Fruit fly (Drosophila melanogaster) whole organism, embryonic: ENCODE data around the gene soti.

Experiments
- Atf-2 ChIP-seq: fragments of 200-800 bp; sonication (Bioruptor generic); optimal IDR thresholded peaks from 2 replicates; lab custom pipeline; 2016; ENCODE audit warnings: missing biosample characterization, missing genetic modification characterization
- Atf3 ChIP-seq: fragments of 200-800 bp; sonication (Bioruptor generic); optimal IDR thresholded peaks from 3 replicates; lab custom pipeline; 2016; ENCODE audit warnings: missing biosample characterization, missing genetic modification characterization
- CG10321 ChIP-seq: fragments of 200-800 bp; sonication (Bioruptor generic); IDR thresholded peaks from 2 replicates; pipeline ENCODE4 v1.3.6; 2022; ENCODE audit warnings: missing biosample characterization, missing genetic modification characterization
- CG10654 ChIP-seq: fragments of 200-800 bp; sonication (Bioruptor generic); optimal IDR thresholded peaks from 2 replicates; lab custom pipeline; 2016; ENCODE audit warnings: missing biosample characterization, missing genetic modification characterization
- CG11093 ChIP-seq: fragments of 200-800 bp; sonication (Bioruptor generic); IDR thresholded peaks from 3 replicates; pipeline ENCODE4 v1.3.6; 2022; ENCODE audit warnings: missing biosample characterization, missing genetic modification characterization
- CG12071 ChIP-seq: fragments of 200-800 bp; sonication (Bioruptor generic); optimal IDR thresholded peaks from 3 replicates; lab custom pipeline; 2018; ENCODE audit warnings: missing biosample characterization, mild to moderate bottlenecking, missing genetic modification characterization
- CG12391 ChIP-seq: fragments of 200-800 bp; sonication (Bioruptor generic); optimal IDR thresholded peaks from 3 replicates; lab custom pipeline; 2018; ENCODE audit warnings: missing biosample characterization, mild to moderate bottlenecking, missing genetic modification characterization, moderate library complexity
- CG13894 ChIP-seq: fragments of 200-800 bp; sonication (Bioruptor generic); optimal IDR thresholded peaks from 3 replicates; lab custom pipeline; 2018; ENCODE audit warnings: missing biosample characterization, mild to moderate bottlenecking, missing genetic modification characterization, moderate library complexity
- CG14014 ChIP-seq: fragments of 200-800 bp; sonication (Bioruptor generic); IDR thresholded peaks from 2 replicates; pipeline ENCODE4 v1.3.6; 2022; ENCODE audit warnings: missing biosample characterization, missing genetic modification characterization
- CG15073 ChIP-seq: fragments of 200-800 bp; sonication (Bioruptor generic); optimal IDR thresholded peaks from 2 replicates; lab custom pipeline; 2016; ENCODE audit warnings: missing biosample characterization, missing genetic modification characterization
- CG15269 ChIP-seq: fragments of 200-800 bp; sonication (Bioruptor generic); optimal IDR thresholded peaks from 2 replicates; lab custom pipeline; 2018; ENCODE audit warnings: missing biosample characterization, mild to moderate bottlenecking, missing genetic modification characterization, moderate library complexity
- CG16813 ChIP-seq: fragments of 200-800 bp; sonication (Bioruptor generic); IDR thresholded peaks from 3 replicates; pipeline ENCODE4 v1.3.6; 2022; ENCODE audit warnings: missing biosample characterization, missing genetic modification characterization; ENCODE audit not compliant: partially characterized antibody
- CG2199 ChIP-seq: fragments of 200-800 bp; sonication (Bioruptor generic); IDR thresholded peaks from 3 replicates; pipeline ENCODE4 v1.3.6; 2022; ENCODE audit warnings: missing biosample characterization, missing genetic modification characterization
- CG3281 ChIP-seq: fragments of 200-800 bp; sonication (Bioruptor generic); optimal IDR thresholded peaks from 3 replicates; lab custom pipeline; 2017; ENCODE audit warnings: missing biosample characterization, mild to moderate bottlenecking, missing genetic modification characterization
- CG3847 ChIP-seq: fragments of 200-800 bp; sonication (Bioruptor generic); IDR thresholded peaks from 2 replicates; pipeline ENCODE4 v1.3.6; 2022; ENCODE audit warnings: missing biosample characterization, missing genetic modification characterization
- CG6813 ChIP-seq: fragments of 200-800 bp; sonication (Bioruptor generic); optimal IDR thresholded peaks from 2 replicates; lab custom pipeline; 2017; ENCODE audit warnings: missing biosample characterization, missing genetic modification characterization, mild to moderate bottlenecking, moderate library complexity, missing genetic modification reagents
- CG7372 ChIP-seq: fragments of 200-800 bp; sonication (Bioruptor generic); IDR thresholded peaks from 2 replicates; pipeline ENCODE4 v1.3.6; 2022; ENCODE audit warnings: missing biosample characterization, missing genetic modification characterization
- CG7839 ChIP-seq: fragments of 200-800 bp; sonication (Bioruptor generic); optimal IDR thresholded peaks from 3 replicates; lab custom pipeline; 2018; ENCODE audit warnings: missing biosample characterization, mild to moderate bottlenecking, missing genetic modification characterization, moderate library complexity
- CG8478 ChIP-seq: fragments of >200 bp; optimal IDR thresholded peaks from 2 replicates; lab custom pipeline; 2018
- CG8765 ChIP-seq: fragments of 200-800 bp; sonication (Bioruptor generic); IDR thresholded peaks from 2 replicates; pipeline ENCODE4 v1.3.6; 2022; ENCODE audit warnings: missing biosample characterization, missing genetic modification characterization
- CTCF ChIP-seq: fragments of 200-800 bp; sonication (Bioruptor generic); optimal IDR thresholded peaks from 2 replicates; lab custom pipeline; 2017; ENCODE audit warnings: missing biosample characterization, mild to moderate bottlenecking, missing genetic modification characterization, moderate library complexity
- CrebB ChIP-seq: fragments of 200-800 bp; sonication (Bioruptor generic); optimal IDR thresholded peaks from 3 replicates; lab custom pipeline; 2018; ENCODE audit warnings: missing biosample characterization, mild to moderate bottlenecking, missing genetic modification characterization
- Deaf1 ChIP-seq: fragments of 200-800 bp; optimal IDR thresholded peaks from 3 replicates; lab custom pipeline; 2019; ENCODE audit warnings: missing biosample characterization, mild to moderate bottlenecking, missing genetic modification characterization, moderate library complexity
- Dek ChIP-seq: fragments of 200-800 bp; sonication (Bioruptor generic); optimal IDR thresholded peaks from 3 replicates; lab custom pipeline; 2019; ENCODE audit warnings: missing biosample characterization, mild to moderate bottlenecking, missing genetic modification characterization, moderate library complexity
- Ets97D ChIP-seq: fragments of 200-800 bp; sonication (Bioruptor generic); optimal IDR thresholded peaks from 3 replicates; lab custom pipeline; 2016; ENCODE audit warnings: missing biosample characterization, missing genetic modification characterization
- Hmx ChIP-seq: fragments of 200-800 bp; sonication (Bioruptor generic); optimal IDR thresholded peaks from 2 replicates; lab custom pipeline; 2016; ENCODE audit warnings: missing biosample characterization, missing genetic modification characterization
- Hsf ChIP-seq: fragments of 200-800 bp; sonication (Bioruptor generic); optimal IDR thresholded peaks from 3 replicates; lab custom pipeline; 2016; ENCODE audit warnings: missing biosample characterization, missing genetic modification characterization
- MTF-1 ChIP-seq: fragments of 200-800 bp; sonication (Bioruptor generic); optimal IDR thresholded peaks from 2 replicates; lab custom pipeline; 2018; ENCODE audit warnings: missing biosample characterization, mild to moderate bottlenecking, missing genetic modification characterization, borderline replicate concordance
- Med ChIP-seq: fragments of 200-800 bp; sonication (Bioruptor generic); peaks from one replicate; lab custom pipeline; 2016; ENCODE audit warnings: missing biosample characterization, missing genetic modification characterization, mild to moderate bottlenecking, inconsistent platforms, moderate library complexity
- Nf-YB ChIP-seq: fragments of 200-800 bp; sonication (Bioruptor generic); optimal IDR thresholded peaks from 3 replicates; lab custom pipeline; 2019; ENCODE audit warnings: missing biosample characterization, mild to moderate bottlenecking, missing genetic modification characterization, moderate library complexity
- Spps ChIP-seq: fragments of 200-800 bp; sonication (Bioruptor generic); optimal IDR thresholded peaks from 2 replicates; lab custom pipeline; 2018; ENCODE audit warnings: missing biosample characterization, mild to moderate bottlenecking, missing genetic modification characterization
- abd-A ChIP-seq: fragments of 200-800 bp; sonication (Bioruptor generic); optimal IDR thresholded peaks from 3 replicates; lab custom pipeline; 2019; ENCODE audit warnings: missing biosample characterization, mild to moderate bottlenecking, missing genetic modification characterization, moderate library complexity
- cato ChIP-seq: fragments of 200-800 bp; sonication (Bioruptor generic); optimal IDR thresholded peaks from 2 replicates; lab custom pipeline; 2016; ENCODE audit warnings: missing biosample characterization, missing genetic modification characterization, borderline replicate concordance
- chif ChIP-seq, 2 experiments: fragments of 200-800 bp; sonication (Bioruptor generic); optimal IDR thresholded peaks; 3 replicates each; lab custom pipeline; 2016; ENCODE audit warnings: missing biosample characterization in 2 of 2, missing genetic modification characterization in 2 of 2
- ci ChIP-seq: fragments of 200-800 bp; sonication (Bioruptor generic); IDR thresholded peaks from 3 replicates; pipeline ENCODE4 v1.3.6; 2022; ENCODE audit warnings: missing biosample characterization, missing genetic modification characterization
- dan ChIP-seq: fragments of 200-800 bp; sonication (Bioruptor generic); IDR thresholded peaks from 2 replicates; pipeline ENCODE4 v1.3.6; 2022; ENCODE audit warnings: missing biosample characterization, missing genetic modification characterization
- dimm ChIP-seq: fragments of 200-800 bp; sonication (Bioruptor generic); IDR thresholded peaks from 2 replicates; pipeline ENCODE4 v1.3.6; 2022; ENCODE audit warnings: missing biosample characterization, missing genetic modification characterization
- dmrt99B ChIP-seq: fragments of 200-800 bp; sonication (Bioruptor generic); optimal IDR thresholded peaks from 2 replicates; lab custom pipeline; 2018; ENCODE audit warnings: missing biosample characterization, mild to moderate bottlenecking, missing genetic modification characterization, moderate library complexity
- emc ChIP-seq: fragments of 200-800 bp; sonication (Bioruptor generic); optimal IDR thresholded peaks from 2 replicates; lab custom pipeline; 2016; ENCODE audit warnings: missing biosample characterization, missing genetic modification characterization
- gce ChIP-seq: fragments of 200-800 bp; sonication (Bioruptor generic); IDR thresholded peaks from 3 replicates; pipeline ENCODE4 v1.3.6; 2022; ENCODE audit warnings: missing biosample characterization, missing genetic modification characterization
- grn ChIP-seq: fragments of 200-800 bp; sonication (Bioruptor generic); optimal IDR thresholded peaks from 3 replicates; lab custom pipeline; 2017; ENCODE audit warnings: missing biosample characterization, missing genetic modification characterization
- knrl ChIP-seq: fragments of 200-800 bp; sonication (Bioruptor generic); IDR thresholded peaks from 3 replicates; pipeline ENCODE4 v1.3.6; 2022; ENCODE audit warnings: missing biosample characterization, missing genetic modification characterization; ENCODE audit not compliant: partially characterized antibody
- lmd ChIP-seq: fragments of 200-800 bp; sonication (Bioruptor generic); IDR thresholded peaks from 2 replicates; pipeline ENCODE4 v1.3.6; 2022; ENCODE audit warnings: missing biosample characterization, missing genetic modification characterization
- mam ChIP-seq: fragments of 200-800 bp; sonication (Bioruptor generic); optimal IDR thresholded peaks from 3 replicates; lab custom pipeline; 2016; ENCODE audit warnings: missing biosample characterization, missing genetic modification characterization
- oc ChIP-seq: fragments of 200-800 bp; sonication (Bioruptor generic); optimal IDR thresholded peaks from 2 replicates; lab custom pipeline; 2018; ENCODE audit warnings: missing biosample characterization, mild to moderate bottlenecking, missing genetic modification characterization, moderate library complexity
- ranshi ChIP-seq: fragments of 200-800 bp; sonication (Bioruptor generic); IDR thresholded peaks from 2 replicates; pipeline ENCODE4 v1.3.6; 2022; ENCODE audit warnings: missing biosample characterization, missing genetic modification characterization
- sc ChIP-seq, 3 experiments: fragments of >200 bp in 2 of 3; fragments of 200-800 bp in 1 of 3; sonication (Bioruptor generic) in 1 of 3; optimal IDR thresholded peaks; 2 replicates in 2 of 3; 3 replicates in 1 of 3; lab custom pipeline; 2017; ENCODE audit warnings: mild to moderate bottlenecking in 1 of 3, missing biosample characterization in 1 of 3, missing genetic modification characterization in 1 of 3, missing genetic modification reagents in 1 of 3
- sima ChIP-seq: fragments of 200-800 bp; sonication (Bioruptor generic); optimal IDR thresholded peaks from 2 replicates; lab custom pipeline; 2016; ENCODE audit warnings: missing biosample characterization, missing genetic modification characterization
- tin ChIP-seq: fragments of 200-800 bp; sonication (Bioruptor generic); optimal IDR thresholded peaks from 3 replicates; lab custom pipeline; 2016; ENCODE audit warnings: missing biosample characterization, missing genetic modification characterization
- twi ChIP-seq: fragments of 200-800 bp; optimal IDR thresholded peaks from 2 replicates; lab custom pipeline; 2019; ENCODE audit warnings: missing biosample characterization, mild to moderate bottlenecking, missing genetic modification characterization, moderate library complexity
- unpg ChIP-seq: fragments of 200-800 bp; sonication (Bioruptor generic); optimal IDR thresholded peaks from 3 replicates; lab custom pipeline; 2018; ENCODE audit warnings: missing biosample characterization, mild to moderate bottlenecking, missing genetic modification characterization, moderate library complexity

Gene soti

dm6 chr3R:14413406-14414043 lies 32.0 kb upstream of the soti start (continued):
- 0 out of 2 replicates have a peak, but pooled peaks have one; percentile 40 for TF ChIP-seq dimm
- TF ChIP-seq Nf-YB (GFP tag; lab: Kevin White, UChicago) = no peak
- peak; percentile 7 for TF ChIP-seq CG10654 (GFP tag; lab: Kevin White, UChicago)
- TF ChIP-seq ci (GFP tag; lab: Robert Waterston, UW) = peak; percentile 89
- TF ChIP-seq chif (GFP tag; optimal IDR thresholded peaks at IDR 0.05; lab: Kevin White, UChicago) = peak; percentile 61 to 66
- peak; percentile 35 for TF ChIP-seq cato (GFP tag; lab: Kevin White, UChicago)
- peak; percentile 38 for TF ChIP-seq mam (GFP tag; lab: Kevin White, UChicago)
- no peak for TF ChIP-seq knrl
- peak; percentile 36 for TF ChIP-seq oc (tag; lab: Kevin White, UChicago)
- TF ChIP-seq Med (GFP tag; lab: Kevin White, UChicago) = peak; percentile 92
- no peak for TF ChIP-seq sima
- TF ChIP-seq Hmx = no peak
- no peak for TF ChIP-seq CG12071 (GFP tag; lab: Kevin White, UChicago)
- peak; percentile 46 for TF ChIP-seq Atf3
- TF ChIP-seq CTCF (GFP tag; lab: Kevin White, UChicago) = no peak
- TF ChIP-seq CG8765 (GFP tag; lab: Robert Waterston, UW) = no peak
- TF ChIP-seq grn (GFP tag; lab: Kevin White, UChicago) = no peak
- TF ChIP-seq CG2199 (GFP tag; lab: Robert Waterston, UW) = no peak
- no peak for TF ChIP-seq CrebB (tag; lab: Kevin White, UChicago)
- TF ChIP-seq CG10321 = no peak
- peak; percentile 69 for TF ChIP-seq dmrt99B (tag; lab: Kevin White, UChicago)
- TF ChIP-seq CG15073 (GFP tag; lab: Kevin White, UChicago) = no peak
- no peak for TF ChIP-seq dan (GFP tag; lab: Robert Waterston, UW)
- TF ChIP-seq CG12391 = peak; percentile 40
- no peak for TF ChIP-seq CG16813 (GFP tag; lab: Robert Waterston, UW)
- no peak for TF ChIP-seq CG7372 (GFP tag; lab: Robert Waterston, UW)
- TF ChIP-seq sc (optimal IDR thresholded peaks at IDR 0.05; lab: Kevin White, UChicago) = no peak
- TF ChIP-seq sc (GFP tag; optimal IDR thresholded peaks at IDR 0.05; lab: Kevin White, UChicago) = peak; percentile 43
- TF ChIP-seq Spps (tag; lab: Kevin White, UChicago) = peak; percentile 20
- peak; percentile 11 for TF ChIP-seq Atf-2 (GFP tag; lab: Kevin White, UChicago)
- peak; percentile 42; the same call in 1 of the 3 replicates for TF ChIP-seq CG11093
- no peak for TF ChIP-seq CG6813 (GFP tag; lab: Kevin White, UChicago)
- TF ChIP-seq CG8478 = no peak
- no peak for TF ChIP-seq MTF-1 (GFP tag; lab: Kevin White, UChicago)
- peak; percentile 75 for TF ChIP-seq twi (tag; lab: Kevin White, UChicago)
- no peak; the same call in 1 of the 2 replicates for TF ChIP-seq ranshi (GFP tag; lab: Robert Waterston, UW)
- no peak for TF ChIP-seq abd-A
- no peak; the same call in 2 of the 3 replicates for TF ChIP-seq gce (GFP tag; lab: Robert Waterston, UW)
- peak; percentile 49; the same call in 1 of the 2 replicates for TF ChIP-seq lmd (GFP tag; lab: Robert Waterston, UW)
- TF ChIP-seq CG15269 = peak; percentile 18
- TF ChIP-seq CG14014 (GFP tag; lab: Robert Waterston, UW) = no peak
- no peak for TF ChIP-seq CG3281 (GFP tag; lab: Kevin White, UChicago)
- TF ChIP-seq CG13894 (tag; lab: Kevin White, UChicago) = no peak
- peak; percentile 54 for TF ChIP-seq Hsf
- peak; percentile 65 for TF ChIP-seq unpg (GFP tag; lab: Kevin White, UChicago)
- no peak for TF ChIP-seq Dek (tag; lab: Kevin White, UChicago)
- peak; percentile 59 for TF ChIP-seq CG7839
- TF ChIP-seq CG3847 = no peak
- TF ChIP-seq Ets97D (GFP tag; lab: Kevin White, UChicago) = no peak
- no peak for TF ChIP-seq Deaf1 (tag; lab: Kevin White, UChicago)
- peak; percentile 76 for TF ChIP-seq tin
- no peak for TF ChIP-seq emc (GFP tag; lab: Kevin White, UChicago)
